Fruit fly (Drosophila melanogaster) whole organism, embryonic: Measurements from ENCODE around the gene CG14820.

ENCODE experiments used
- Adf1 ChIP-seq: fragments of 200-800 bp; sonication (Bioruptor generic); IDR thresholded peaks from 2 replicates; pipeline ENCODE4 v1.3.6; 2022; ENCODE audit warnings: missing biosample characterization, missing genetic modification characterization
- Atf-2 ChIP-seq: fragments of 200-800 bp; sonication (Bioruptor generic); optimal IDR thresholded peaks from 2 replicates; lab custom pipeline; 2016; ENCODE audit warnings: missing biosample characterization, missing genetic modification characterization
- C15 ChIP-seq: fragments of 200-800 bp; sonication (Bioruptor generic); IDR thresholded peaks from 3 replicates; pipeline ENCODE4 v1.3.6; 2022; ENCODE audit warnings: missing biosample characterization, missing genetic modification characterization
- CG10267 ChIP-seq: fragments of 200-800 bp; sonication (Bioruptor generic); optimal IDR thresholded peaks from 2 replicates; lab custom pipeline; 2018; ENCODE audit warnings: missing biosample characterization, mild to moderate bottlenecking, missing genetic modification characterization, moderate library complexity
- CG1233 ChIP-seq: fragments of 200-800 bp; sonication (Bioruptor generic); optimal IDR thresholded peaks from 4 replicates; lab custom pipeline; 2018; ENCODE audit warnings: missing biosample characterization, mild to moderate bottlenecking, missing genetic modification characterization
- CG12769 ChIP-seq: fragments of 200-800 bp; sonication (Bioruptor generic); optimal IDR thresholded peaks from 2 replicates; lab custom pipeline; 2019; ENCODE audit warnings: missing biosample characterization, mild to moderate bottlenecking, missing genetic modification characterization, moderate library complexity
- CG14014 ChIP-seq: fragments of 200-800 bp; sonication (Bioruptor generic); IDR thresholded peaks from 2 replicates; pipeline ENCODE4 v1.3.6; 2022; ENCODE audit warnings: missing biosample characterization, missing genetic modification characterization
- CG14441 ChIP-seq: fragments of 200-800 bp; sonication (Bioruptor generic); IDR thresholded peaks from 2 replicates; pipeline ENCODE4 v1.3.6; 2022; ENCODE audit warnings: missing biosample characterization, missing genetic modification characterization
- CG14710 ChIP-seq: fragments of 200-800 bp; sonication (Bioruptor generic); optimal IDR thresholded peaks from 3 replicates; lab custom pipeline; 2019; ENCODE audit warnings: missing biosample characterization, mild to moderate bottlenecking, missing genetic modification characterization, moderate library complexity
- CG15601 ChIP-seq: fragments of 200-800 bp; sonication (Bioruptor generic); optimal IDR thresholded peaks from 3 replicates; lab custom pipeline; 2019; ENCODE audit warnings: missing biosample characterization, mild to moderate bottlenecking, missing genetic modification characterization, moderate library complexity
- CG2712 ChIP-seq: fragments of 200-800 bp; optimal IDR thresholded peaks from 3 replicates; lab custom pipeline; 2019; ENCODE audit warnings: missing biosample characterization, mild to moderate bottlenecking, missing genetic modification characterization, moderate library complexity
- CG3065 ChIP-seq: fragments of 200-800 bp; sonication (Bioruptor generic); optimal IDR thresholded peaks from 2 replicates; lab custom pipeline; 2016; ENCODE audit warnings: missing biosample characterization, missing genetic modification characterization
- CG31388 ChIP-seq: fragments of 200-800 bp; sonication (Bioruptor generic); optimal IDR thresholded peaks from 2 replicates; lab custom pipeline; 2016; ENCODE audit warnings: missing biosample characterization, missing genetic modification characterization
- CG34224 ChIP-seq: fragments of 200-800 bp; sonication (Bioruptor generic); IDR thresholded peaks from 3 replicates; pipeline ENCODE4 v1.3.6; 2022; ENCODE audit warnings: missing biosample characterization, missing genetic modification characterization; ENCODE audit not compliant: partially characterized antibody
- CG3838 ChIP-seq: fragments of 200-800 bp; sonication (Bioruptor generic); optimal IDR thresholded peaks from 3 replicates; lab custom pipeline; 2016; ENCODE audit warnings: missing biosample characterization, missing genetic modification characterization
- CG4730 ChIP-seq: fragments of 200-800 bp; sonication (Bioruptor generic); IDR thresholded peaks from 2 replicates; pipeline ENCODE4 v1.3.6; 2022; ENCODE audit warnings: missing biosample characterization, missing genetic modification characterization
- CG6272 ChIP-seq: fragments of 200-800 bp; sonication (Bioruptor generic); IDR thresholded peaks from 2 replicates; pipeline ENCODE4 v1.3.6; 2022; ENCODE audit warnings: missing biosample characterization, missing genetic modification characterization
- CG7271 ChIP-seq: fragments of 200-800 bp; sonication (Bioruptor generic); optimal IDR thresholded peaks from 2 replicates; lab custom pipeline; 2018; ENCODE audit warnings: missing biosample characterization, mild to moderate bottlenecking, missing genetic modification characterization, moderate library complexity
- CG7556 ChIP-seq: fragments of 200-800 bp; sonication (Bioruptor generic); optimal IDR thresholded peaks from 2 replicates; lab custom pipeline; 2017; ENCODE audit warnings: missing biosample characterization, mild to moderate bottlenecking, missing genetic modification characterization
- CG9437 ChIP-seq: fragments of 200-800 bp; sonication (Bioruptor generic); optimal IDR thresholded peaks from 2 replicates; lab custom pipeline; 2018; ENCODE audit warnings: missing biosample characterization, mild to moderate bottlenecking, missing genetic modification characterization
- CG9609 ChIP-seq: fragments of 200-800 bp; sonication (Bioruptor generic); optimal IDR thresholded peaks from 3 replicates; lab custom pipeline; 2016; ENCODE audit warnings: missing biosample characterization, missing genetic modification characterization
- Dip3 ChIP-seq: fragments of 200-800 bp; sonication (Bioruptor generic); optimal IDR thresholded peaks from 3 replicates; lab custom pipeline; 2016; ENCODE audit warnings: missing biosample characterization, missing genetic modification characterization
- Dll ChIP-seq: fragments of 200-800 bp; sonication (Bioruptor generic); IDR thresholded peaks from 4 replicates; pipeline ENCODE4 v1.3.6; 2022; ENCODE audit warnings: missing biosample characterization, missing genetic modification characterization; ENCODE audit not compliant: partially characterized antibody
- E2f2 ChIP-seq: fragments of 200-800 bp; sonication (Bioruptor generic); IDR thresholded peaks from 2 replicates; pipeline ENCODE4 v1.3.6; 2022; ENCODE audit warnings: missing biosample characterization, missing genetic modification characterization
- Fer1 ChIP-seq: fragments of 200-800 bp; sonication (Bioruptor generic); optimal IDR thresholded peaks from 2 replicates; lab custom pipeline; 2017; ENCODE audit warnings: missing biosample characterization, mild to moderate bottlenecking, missing genetic modification characterization
- HmgD ChIP-seq: fragments of 200-800 bp; sonication (Bioruptor generic); optimal IDR thresholded peaks from 3 replicates; lab custom pipeline; 2016; ENCODE audit warnings: missing biosample characterization, missing genetic modification characterization
- Mad ChIP-seq: fragments of 200-800 bp; sonication (Bioruptor generic); optimal IDR thresholded peaks from 2 replicates; lab custom pipeline; 2016; ENCODE audit warnings: missing biosample characterization, missing genetic modification characterization
- Neu2 ChIP-seq: fragments of 200-800 bp; sonication (Bioruptor generic); optimal IDR thresholded peaks from 3 replicates; lab custom pipeline; 2016; ENCODE audit warnings: missing biosample characterization, missing genetic modification characterization, borderline replicate concordance
- PHDP ChIP-seq: fragments of 200-800 bp; sonication (Bioruptor generic); optimal IDR thresholded peaks from 3 replicates; lab custom pipeline; 2018; ENCODE audit warnings: missing biosample characterization, mild to moderate bottlenecking, missing genetic modification characterization, moderate library complexity
- Rfx ChIP-seq: fragments of 200-800 bp; sonication (Bioruptor generic); IDR thresholded peaks from 2 replicates; pipeline ENCODE4 v1.3.6; 2022; ENCODE audit warnings: missing biosample characterization, missing genetic modification characterization
- ac ChIP-seq: fragments of 200-800 bp; sonication (Bioruptor generic); optimal IDR thresholded peaks from 3 replicates; lab custom pipeline; 2017; ENCODE audit warnings: missing biosample characterization, mild to moderate bottlenecking, missing genetic modification characterization
- bowl ChIP-seq: fragments of 200-800 bp; sonication (Bioruptor generic); IDR thresholded peaks from 2 replicates; pipeline ENCODE4 v1.3.6; 2022; ENCODE audit warnings: missing biosample characterization, missing genetic modification characterization
- caup ChIP-seq: fragments of 200-800 bp; sonication (Bioruptor generic); optimal IDR thresholded peaks from 3 replicates; lab custom pipeline; 2017; ENCODE audit warnings: missing biosample characterization, mild to moderate bottlenecking, missing genetic modification characterization, moderate library complexity; ENCODE audit not compliant: severe bottlenecking
- cg ChIP-seq: fragments of 200-800 bp; sonication (Bioruptor generic); optimal IDR thresholded peaks from 3 replicates; lab custom pipeline; 2019; ENCODE audit warnings: missing biosample characterization, mild to moderate bottlenecking, missing genetic modification characterization, moderate library complexity
- da ChIP-seq: fragments of 200-800 bp; sonication (Bioruptor generic); optimal IDR thresholded peaks from 2 replicates; lab custom pipeline; 2016; ENCODE audit warnings: missing biosample characterization, missing genetic modification characterization
- ftz-f1 ChIP-seq: fragments of 200-800 bp; sonication (Bioruptor generic); optimal IDR thresholded peaks from 2 replicates; lab custom pipeline; 2016; ENCODE audit warnings: missing biosample characterization, missing genetic modification characterization
- fu2 ChIP-seq: fragments of 200-800 bp; sonication (Bioruptor generic); optimal IDR thresholded peaks from 2 replicates; lab custom pipeline; 2016; ENCODE audit warnings: missing biosample characterization, missing genetic modification characterization
- grau ChIP-seq: fragments of 200-800 bp; optimal IDR thresholded peaks from 3 replicates; lab custom pipeline; 2019; ENCODE audit warnings: missing biosample characterization, mild to moderate bottlenecking, missing genetic modification characterization, moderate library complexity
- kay ChIP-seq: fragments of 200-800 bp; sonication (Bioruptor generic); optimal IDR thresholded peaks from 2 replicates; lab custom pipeline; 2016; ENCODE audit warnings: missing biosample characterization, missing genetic modification characterization
- nau ChIP-seq: fragments of 200-800 bp; sonication (Bioruptor generic); optimal IDR thresholded peaks from 3 replicates; lab custom pipeline; 2017; ENCODE audit warnings: missing biosample characterization, mild to moderate bottlenecking, missing genetic modification characterization, missing genetic modification reagents
- otp ChIP-seq: fragments of 200-800 bp; sonication (Bioruptor generic); IDR thresholded peaks from 3 replicates; pipeline ENCODE4, ENCODE4 v1.3.6; 2022; ENCODE audit warnings: missing biosample characterization, missing genetic modification characterization
- pb ChIP-seq: fragments of 200-800 bp; sonication (Bioruptor generic); optimal IDR thresholded peaks from 3 replicates; lab custom pipeline; 2016; ENCODE audit warnings: missing biosample characterization, missing genetic modification characterization
- sens ChIP-seq: fragments of 200-800 bp; sonication (Bioruptor generic); peaks from one replicate; lab custom pipeline; 2016; ENCODE audit warnings: missing biosample characterization, missing genetic modification characterization
- slbo ChIP-seq: fragments of 200-800 bp; sonication (Bioruptor generic); IDR thresholded peaks from 2 replicates; pipeline ENCODE4 v1.3.6; 2022; ENCODE audit warnings: missing biosample characterization, missing genetic modification characterization
- so ChIP-seq: fragments of 200-800 bp; sonication (Bioruptor generic); IDR thresholded peaks from 3 replicates; pipeline ENCODE4 v1.3.6; 2022; ENCODE audit warnings: missing biosample characterization, missing genetic modification characterization
- sob ChIP-seq: fragments of 200-800 bp; sonication (Bioruptor generic); IDR thresholded peaks from 2 replicates; pipeline ENCODE4 v1.3.6; 2022; ENCODE audit warnings: missing biosample characterization, missing genetic modification characterization
- ssp ChIP-seq: fragments of 200-800 bp; sonication (Bioruptor generic); IDR thresholded peaks from 2 replicates; pipeline ENCODE4 v1.3.6; 2022; ENCODE audit warnings: missing biosample characterization, missing genetic modification characterization
- tio ChIP-seq: fragments of 200-800 bp; sonication (Bioruptor generic); optimal IDR thresholded peaks from 2 replicates; lab custom pipeline; 2017; ENCODE audit warnings: missing biosample characterization, missing genetic modification characterization, inconsistent platforms
- wdn ChIP-seq: fragments of 200-800 bp; sonication (Bioruptor generic); IDR thresholded peaks from 2 replicates; pipeline ENCODE4 v1.3.6; 2022; ENCODE audit warnings: missing biosample characterization, missing genetic modification characterization
- zen2 ChIP-seq: fragments of 200-800 bp; sonication (Bioruptor generic); IDR thresholded peaks from 3 replicates; pipeline ENCODE4 v1.3.6; 2022; ENCODE audit warnings: missing biosample characterization, missing genetic modification characterization; ENCODE audit not compliant: partially characterized antibody
- zfh2 ChIP-seq: fragments of 200-800 bp; sonication (Bioruptor generic); optimal IDR thresholded peaks from 2 replicates; lab custom pipeline; 2016; ENCODE audit warnings: missing biosample characterization, missing genetic modification characterization

The CG14820 gene

DNA sequence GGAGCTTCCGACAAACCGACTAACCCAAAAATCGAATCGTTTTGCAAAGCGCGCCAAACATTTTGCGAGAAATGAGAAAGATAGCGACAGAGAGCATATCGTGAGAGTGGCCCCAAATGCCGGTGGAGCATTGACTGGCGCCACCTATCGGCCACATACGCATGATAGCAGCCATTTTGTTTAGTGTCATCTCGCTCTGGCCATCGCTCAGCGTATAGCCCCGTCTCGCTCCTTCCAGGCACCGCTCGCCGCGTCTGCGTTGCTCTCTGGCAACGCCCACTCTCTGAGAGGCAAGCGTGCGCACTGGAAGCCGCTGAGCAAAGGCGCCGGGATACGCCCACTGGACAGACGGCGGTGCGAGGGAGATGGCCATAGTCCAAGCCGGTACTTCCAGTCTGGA lies 28.7 kb upstream of the CG14820 start (continued):
- TF ChIP-seq Rfx (GFP tag; lab: Robert Waterston, UW): peak; percentile 75
- peak; percentile 21 for TF ChIP-seq ac (GFP tag; lab: Kevin White, UChicago)
- no peak for TF ChIP-seq PHDP
- TF ChIP-seq CG3065: peak; percentile 47
- peak; percentile 81 for TF ChIP-seq Adf1 (GFP tag; lab: Robert Waterston, UW)
- no peak for TF ChIP-seq Fer1 (GFP tag; lab: Kevin White, UChicago)
- peak; percentile 63 for TF ChIP-seq slbo (GFP tag; lab: Robert Waterston, UW)
- peak; percentile 80 for TF ChIP-seq cg (GFP tag; lab: Kevin White, UChicago)
- TF ChIP-seq Atf-2 (GFP tag; lab: Kevin White, UChicago): no peak
- TF ChIP-seq CG3838 (GFP tag; lab: Kevin White, UChicago): no peak
- no peak for TF ChIP-seq CG15601 (tag; lab: Kevin White, UChicago)
- peak; percentile 30 for TF ChIP-seq CG2712 (tag; lab: Kevin White, UChicago)
- TF ChIP-seq Mad (GFP tag; lab: Kevin White, UChicago): no peak
- TF ChIP-seq ssp (GFP tag; lab: Robert Waterston, UW): no peak
- 0 out of 3 replicates have a peak, but pooled peaks have one; percentile 29 for TF ChIP-seq zen2 (GFP tag; lab: Robert Waterston, UW)
- TF ChIP-seq C15 (GFP tag; lab: Robert Waterston, UW): no peak
- no peak for TF ChIP-seq tio (GFP tag; lab: Kevin White, UChicago)
- peak; percentile 50 for TF ChIP-seq CG14441 (GFP tag; lab: Robert Waterston, UW)
- TF ChIP-seq CG4730: no peak
- no peak for TF ChIP-seq zfh2 (GFP tag; lab: Kevin White, UChicago)
- no peak for TF ChIP-seq CG7271 (tag; lab: Kevin White, UChicago)
- TF ChIP-seq fu2 (GFP tag; lab: Kevin White, UChicago): no peak
- no peak for TF ChIP-seq CG9437
- TF ChIP-seq otp (GFP tag; lab: Robert Waterston, UW): peak; percentile 52; the same call in 1 of the 3 replicates
- TF ChIP-seq CG12769 (tag; lab: Kevin White, UChicago): peak; percentile 28
- no peak for TF ChIP-seq CG1233 (GFP tag; lab: Kevin White, UChicago)
- TF ChIP-seq HmgD (GFP tag; lab: Kevin White, UChicago): peak; percentile 65
- TF ChIP-seq CG34224 (GFP tag; lab: Robert Waterston, UW): peak; percentile 63; the same call in 2 of the 3 replicates
- TF ChIP-seq ftz-f1: peak; percentile 70
- no peak for TF ChIP-seq so (GFP tag; lab: Robert Waterston, UW)
- peak; percentile 43; the same call in 1 of the 2 replicates for TF ChIP-seq wdn (GFP tag; lab: Robert Waterston, UW)
- TF ChIP-seq bowl (GFP tag; lab: Robert Waterston, UW): peak; percentile 29; the same call in 1 of the 2 replicates
- no peak for TF ChIP-seq kay (GFP tag; lab: Kevin White, UChicago)
- peak; percentile 56 for TF ChIP-seq E2f2 (GFP tag; lab: Robert Waterston, UW)
- peak; percentile 30 for TF ChIP-seq CG9609 (GFP tag; lab: Kevin White, UChicago)
- peak; percentile 34; the same call in 1 of the 2 replicates for TF ChIP-seq CG6272
- TF ChIP-seq grau: peak; percentile 18
- TF ChIP-seq pb: peak; percentile 51
- TF ChIP-seq nau (GFP tag; lab: Kevin White, UChicago): peak; percentile 76
- TF ChIP-seq Neu2: no peak
- TF ChIP-seq da (GFP tag; lab: Kevin White, UChicago): peak; percentile 75
- TF ChIP-seq CG31388 (GFP tag; lab: Kevin White, UChicago): no peak
- TF ChIP-seq caup (GFP tag; lab: Kevin White, UChicago): peak; percentile 41
- TF ChIP-seq CG14014: 0 out of 2 replicates have a peak, but pooled peaks have one; percentile 25
- no peak for TF ChIP-seq sens (GFP tag; lab: Kevin White, UChicago)
- peak; percentile 67 for TF ChIP-seq sob (GFP tag; lab: Robert Waterston, UW)
- peak; percentile 39; the same call in 1 of the 4 replicates for TF ChIP-seq Dll (GFP tag; lab: Robert Waterston, UW)
- no peak for TF ChIP-seq CG7556
- TF ChIP-seq CG14710 (tag; lab: Kevin White, UChicago): no peak
- TF ChIP-seq CG10267 (tag; lab: Kevin White, UChicago): peak; percentile 9
- no peak for TF ChIP-seq Dip3
